Fruit fly (Drosophila melanogaster): Measurements from ENCODE around the gene CG43168.

dm6 chr3L:6274929-6275328 is 658 bp upstream of the CG43168 start:
- TF ChIP-seq HLH106 (tag; optimal IDR thresholded peaks at IDR 0.05) (no peak), Abd-B (GFP tag; optimal IDR thresholded peaks at IDR 0.05) (no peak), h (GFP tag; optimal IDR thresholded peaks at IDR 0.05) (no peak), Hr78 (GFP tag; optimal IDR thresholded peaks at IDR 0.05) (no peak), Vsx2 (GFP tag; optimal IDR thresholded peaks at IDR 0.05; ENCODE audit: partially characterized antibody) (no peak), brk (GFP tag; optimal IDR thresholded peaks at IDR 0.05) (no peak), psq (GFP tag; optimal IDR thresholded peaks at IDR 0.05) (no peak), lola (GFP tag; optimal IDR thresholded peaks at IDR 0.05) (no peak), CG32264 (GFP tag; optimal IDR thresholded peaks at IDR 0.05) (no peak), pan (optimal IDR thresholded peaks at IDR 0.05) (no peak), sage (GFP tag; optimal IDR thresholded peaks at IDR 0.05) (no peak), rgr (GFP tag; optimal IDR thresholded peaks at IDR 0.05) (no peak)

All from whole organism, wandering third instar larva.